Worm (Caenorhabditis elegans) whole organism, L2 larva: ENCODE results near the gene pat-9.

Experiments
- C34F6.9 ChIP-seq: fragments of 150-350 bp; optimal IDR thresholded peaks from 2 replicates; lab custom pipeline; 2014; ENCODE audit warnings: missing biosample characterization, missing genetic modification characterization
- ama-1 ChIP-seq: fragments of 150-350 bp; optimal IDR thresholded peaks from 2 replicates; lab custom pipeline; 2018; ENCODE audit warnings: inconsistent platforms
- egl-27 ChIP-seq: sonication (generic microtip); optimal IDR thresholded peaks from 3 replicates; lab custom pipeline; 2017; ENCODE audit warnings: missing biosample characterization, missing genetic modification reagents, missing genetic modification characterization
- fos-1 ChIP-seq: fragments of 150-350 bp; optimal IDR thresholded peaks from 2 replicates; lab custom pipeline; 2014; ENCODE audit warnings: missing biosample characterization, missing genetic modification characterization
- nhr-10 ChIP-seq: sonication (generic microtip); optimal IDR thresholded peaks from 2 replicates; lab custom pipeline; 2017; ENCODE audit warnings: missing biosample characterization, missing genetic modification characterization
- nhr-11 ChIP-seq: fragments of 150-350 bp; optimal IDR thresholded peaks from 2 replicates; lab custom pipeline; 2014; ENCODE audit warnings: missing biosample characterization, missing genetic modification characterization
- nhr-237 ChIP-seq: fragments of 150-350 bp; optimal IDR thresholded peaks from 2 replicates; lab custom pipeline; 2014; ENCODE audit warnings: missing biosample characterization, missing genetic modification characterization
- zag-1 ChIP-seq: fragments of 150-350 bp; optimal IDR thresholded peaks from 2 replicates; lab custom pipeline; 2014; ENCODE audit warnings: missing biosample characterization, missing genetic modification characterization
- ztf-11 ChIP-seq: sonication (generic microtip); optimal IDR thresholded peaks from 2 replicates; lab custom pipeline; 2017; ENCODE audit warnings: missing biosample characterization, missing genetic modification characterization

ce11 chrX:16487068-16487658, 49.5 kb upstream of the pat-9 start, which contains the start of gene cah-3:
- TF ChIP-seq ama-1 (lab: Kevin White, UChicago) (no peak), egl-27 (tag; lab: Kevin White, UChicago) (no peak), fos-1 (tag; lab: Kevin White, UChicago) (peak; percentile 88), zag-1 (tag; lab: Kevin White, UChicago) (no peak), nhr-10 (tag; lab: Kevin White, UChicago) (no peak), ztf-11 (no peak), nhr-11 (tag; lab: Kevin White, UChicago) (no peak), nhr-237 (tag; lab: Kevin White, UChicago) (no peak), C34F6.9 (tag; lab: Kevin White, UChicago) (no peak)
